Worm (Caenorhabditis elegans) whole organism, mixed stage, embryonic: ENCODE data around the gene flp-10.

Experiments used
- M03D4.4 ChIP-seq: sonication (generic microtip); optimal IDR thresholded peaks from 2 replicates; lab custom pipeline; 2017; ENCODE audit warnings: mild to moderate bottlenecking, missing genetic modification characterization, missing compliant biosample characterization
- bed-3 ChIP-seq: fragments of 200-800 bp; sonication (Bioruptor generic); optimal IDR thresholded peaks from 3 replicates; lab custom pipeline; 2018; ENCODE audit warnings: mild to moderate bottlenecking, missing genetic modification characterization, moderate library complexity, missing compliant biosample characterization
- blmp-1 ChIP-seq: fragments of 150-350 bp; optimal IDR thresholded peaks from 2 replicates; lab custom pipeline; 2014; ENCODE audit warnings: missing biosample characterization, missing genetic modification characterization
- ceh-39 ChIP-seq: fragments of 150-350 bp; optimal IDR thresholded peaks from 2 replicates; lab custom pipeline; 2014; ENCODE audit warnings: missing biosample characterization, missing genetic modification characterization
- ceh-43 ChIP-seq: fragments of 200-800 bp; sonication (Bioruptor generic); optimal IDR thresholded peaks from 2 replicates; lab custom pipeline; 2018; ENCODE audit warnings: mild to moderate bottlenecking, missing genetic modification characterization, moderate library complexity, missing compliant biosample characterization
- ceh-83 ChIP-seq: fragments of 200-800 bp; sonication (Bioruptor generic); optimal IDR thresholded peaks from 2 replicates; lab custom pipeline; 2018; ENCODE audit warnings: mild to moderate bottlenecking, missing genetic modification characterization, missing compliant biosample characterization
- ces-1 ChIP-seq: fragments of 150-350 bp; optimal IDR thresholded peaks from 2 replicates; lab custom pipeline; 2014; ENCODE audit warnings: missing biosample characterization, missing genetic modification reagents, missing genetic modification characterization
- cnd-1 ChIP-seq: fragments of 200-800 bp; sonication (Bioruptor generic); optimal IDR thresholded peaks from 2 replicates; lab custom pipeline; 2018; ENCODE audit warnings: mild to moderate bottlenecking, missing genetic modification characterization, missing compliant biosample characterization
- drap-1 ChIP-seq: fragments of 200-800 bp; sonication (Bioruptor generic); optimal IDR thresholded peaks from 3 replicates; lab custom pipeline; 2018; ENCODE audit warnings: mild to moderate bottlenecking, missing genetic modification characterization, missing compliant biosample characterization
- elt-1 ChIP-seq: sonication (generic microtip); optimal IDR thresholded peaks from 2 replicates; lab custom pipeline; 2017; ENCODE audit warnings: missing genetic modification characterization, mild to moderate bottlenecking, missing compliant biosample characterization, antibody characterized with exemption, moderate library complexity, borderline replicate concordance; ENCODE audit not compliant: insufficient read depth
- elt-3 ChIP-seq: fragments of 150-350 bp; optimal IDR thresholded peaks from 2 replicates; lab custom pipeline; 2014; ENCODE audit warnings: missing biosample characterization, missing genetic modification characterization
- ham-2 ChIP-seq: fragments of 200-800 bp; sonication (Bioruptor generic); optimal IDR thresholded peaks from 2 replicates; lab custom pipeline; 2018; ENCODE audit warnings: mild to moderate bottlenecking, missing genetic modification characterization, missing compliant biosample characterization
- hlh-1 ChIP-seq: fragments of 150-350 bp; optimal IDR thresholded peaks from 2 replicates; lab custom pipeline; 2014; ENCODE audit warnings: missing biosample characterization, missing genetic modification reagents, missing genetic modification characterization
- lin-32 ChIP-seq: fragments of 200-800 bp; sonication (Bioruptor generic); optimal IDR thresholded peaks from 2 replicates; lab custom pipeline; 2018; ENCODE audit warnings: mild to moderate bottlenecking, missing genetic modification characterization, missing compliant biosample characterization
- mab-5 ChIP-seq: fragments of 150-350 bp; optimal IDR thresholded peaks from 2 replicates; lab custom pipeline; 2014; ENCODE audit warnings: missing biosample characterization, missing genetic modification characterization
- mep-1 ChIP-seq: fragments of 150-350 bp; optimal IDR thresholded peaks from 2 replicates; lab custom pipeline; 2017; ENCODE audit warnings: missing biosample characterization, missing genetic modification reagents, missing genetic modification characterization, inconsistent platforms
- mls-2 ChIP-seq: sonication (generic microtip); optimal IDR thresholded peaks from 2 replicates; lab custom pipeline; 2016; ENCODE audit warnings: mild to moderate bottlenecking, missing genetic modification characterization, moderate library complexity, missing compliant biosample characterization
- nhr-12 ChIP-seq: fragments of 150-350 bp; optimal IDR thresholded peaks from 2 replicates; lab custom pipeline; 2014; ENCODE audit warnings: missing biosample characterization, missing genetic modification characterization
- nhr-2 ChIP-seq: fragments of 150-350 bp; optimal IDR thresholded peaks from 2 replicates; lab custom pipeline; 2014; ENCODE audit warnings: missing biosample characterization, missing genetic modification characterization
- nhr-28 ChIP-seq: fragments of 150-350 bp; optimal IDR thresholded peaks from 2 replicates; lab custom pipeline; 2014; ENCODE audit warnings: missing biosample characterization, missing genetic modification characterization
- pha-4 ChIP-seq: fragments of 150-350 bp; optimal IDR thresholded peaks from 2 replicates; lab custom pipeline; 2018; ENCODE audit warnings: missing biosample characterization, missing genetic modification reagents, missing genetic modification characterization
- sem-2 ChIP-seq: fragments of 200-800 bp; sonication (Bioruptor generic); optimal IDR thresholded peaks from 2 replicates; lab custom pipeline; 2018; ENCODE audit warnings: mild to moderate bottlenecking, missing genetic modification characterization, missing compliant biosample characterization
- sptf-1 ChIP-seq: sonication (generic microtip); optimal IDR thresholded peaks from 2 replicates; lab custom pipeline; 2017; ENCODE audit warnings: mild to moderate bottlenecking, missing genetic modification characterization, moderate library complexity, missing compliant biosample characterization
- tbx-8 ChIP-seq: fragments of 200-800 bp; sonication (Bioruptor generic); optimal IDR thresholded peaks from 2 replicates; lab custom pipeline; 2018; ENCODE audit warnings: mild to moderate bottlenecking, missing genetic modification characterization, moderate library complexity, missing compliant biosample characterization
- unc-120 ChIP-seq: sonication (generic microtip); optimal IDR thresholded peaks from 2 replicates; lab custom pipeline; 2017; ENCODE audit warnings: missing genetic modification characterization, missing compliant biosample characterization; ENCODE audit not compliant: poor library complexity, severe bottlenecking
- unc-39 ChIP-seq: fragments of 150-350 bp; optimal IDR thresholded peaks from 2 replicates; lab custom pipeline; 2014; ENCODE audit warnings: missing biosample characterization, missing genetic modification characterization
- unc-62 ChIP-seq: fragments of 150-350 bp; optimal IDR thresholded peaks from 2 replicates; lab custom pipeline; 2014; ENCODE audit warnings: missing biosample characterization, missing genetic modification reagents, missing genetic modification characterization
- zip-8 ChIP-seq: fragments of 150-350 bp; optimal IDR thresholded peaks from 2 replicates; lab custom pipeline; 2014; ENCODE audit warnings: missing biosample characterization, missing genetic modification characterization

The flp-10 gene

DNA sequence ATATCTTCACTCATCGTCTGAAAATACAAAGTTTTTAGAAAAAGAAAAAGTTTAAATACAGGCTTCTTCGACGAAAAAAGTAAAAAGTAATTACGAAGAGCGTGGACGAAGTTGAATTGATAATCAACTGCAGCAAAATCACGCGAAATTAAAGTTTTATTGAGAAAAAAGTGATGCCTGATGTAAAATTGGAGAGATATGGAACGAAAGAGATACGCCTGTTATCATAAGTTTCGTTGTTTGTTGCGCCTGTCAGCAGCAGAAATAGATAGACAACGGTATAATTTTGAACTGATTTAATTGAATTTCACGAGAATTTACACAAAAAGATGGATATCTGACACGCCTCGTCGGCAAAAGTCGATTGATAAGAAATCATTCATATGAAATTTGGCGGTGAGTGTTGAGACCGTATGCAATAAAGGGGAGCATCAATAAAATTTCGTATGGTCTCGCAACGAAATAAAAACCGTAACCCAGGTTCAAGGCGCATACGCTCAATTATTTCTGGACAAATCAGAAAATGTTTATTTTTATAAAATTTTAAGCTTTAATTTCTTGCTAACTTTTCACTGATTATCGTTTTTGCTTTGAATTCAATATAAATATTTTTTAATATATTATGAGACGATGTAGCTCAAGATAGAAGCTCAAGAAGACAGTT, 39.3 kb upstream of the flp-10 start, which contains the start of gene C06A6.4:
Gene C06A6.4, minus strand, starts transcription at position 24 of the 664 bp plus-strand sequence.
- TF ChIP-seq unc-62 = no peak
- TF ChIP-seq unc-39 (tag; lab: Kevin White, UChicago) = no peak
- no peak for TF ChIP-seq mls-2
- TF ChIP-seq ceh-39 (tag; lab: Kevin White, UChicago) = no peak
- TF ChIP-seq hlh-1 (tag; lab: Kevin White, UChicago) = no peak
- no peak for TF ChIP-seq unc-120 (tag; lab: Kevin White, UChicago)
- TF ChIP-seq cnd-1 (tag; lab: Kevin White, UChicago) = no peak
- TF ChIP-seq pha-4 = no peak
- TF ChIP-seq nhr-28 (tag; lab: Kevin White, UChicago) = no peak
- TF ChIP-seq nhr-12 (tag; lab: Kevin White, UChicago) = no peak
- TF ChIP-seq ceh-83 (GFP tag; lab: Kevin White, UChicago) = no peak
- TF ChIP-seq elt-1 = no peak
- no peak for TF ChIP-seq ceh-43 (GFP tag; lab: Kevin White, UChicago)
- TF ChIP-seq bed-3 (GFP tag; lab: Kevin White, UChicago) = no peak
- no peak for TF ChIP-seq lin-32
- TF ChIP-seq mab-5 = no peak
- no peak for TF ChIP-seq nhr-2 (tag; lab: Kevin White, UChicago)
- TF ChIP-seq sptf-1 = no peak
- no peak for TF ChIP-seq zip-8 (tag; lab: Kevin White, UChicago)
- no peak for TF ChIP-seq blmp-1 (tag; lab: Kevin White, UChicago)

DNA sequence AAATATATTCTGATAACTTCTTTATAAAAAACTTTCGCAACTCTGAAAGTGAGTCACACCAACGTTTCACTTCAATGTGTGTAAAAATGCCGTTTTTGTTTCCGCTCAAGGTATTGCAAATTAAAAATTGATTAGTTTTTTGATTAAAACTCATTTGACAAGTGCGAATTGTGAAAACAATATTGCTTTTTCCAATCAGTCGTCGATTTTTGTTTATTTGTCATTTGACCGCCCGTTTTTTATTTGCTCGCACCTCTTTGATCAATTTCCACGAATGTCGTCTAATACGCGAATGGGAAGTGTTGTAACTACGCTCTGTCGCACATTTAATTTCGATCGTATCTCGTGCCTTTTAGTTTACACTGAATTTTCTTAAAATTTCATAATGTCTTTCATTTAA, 38.6 kb upstream of the flp-10 start, which contains the start of gene mvb-12:
Gene mvb-12, plus strand, starts transcription at position 375 of the 400 bp plus-strand sequence.
- peak; percentile 8 for TF ChIP-seq ces-1 (GFP tag; lab: Kevin White, UChicago)
- no peak for TF ChIP-seq bed-3 (GFP tag; lab: Kevin White, UChicago)

DNA sequence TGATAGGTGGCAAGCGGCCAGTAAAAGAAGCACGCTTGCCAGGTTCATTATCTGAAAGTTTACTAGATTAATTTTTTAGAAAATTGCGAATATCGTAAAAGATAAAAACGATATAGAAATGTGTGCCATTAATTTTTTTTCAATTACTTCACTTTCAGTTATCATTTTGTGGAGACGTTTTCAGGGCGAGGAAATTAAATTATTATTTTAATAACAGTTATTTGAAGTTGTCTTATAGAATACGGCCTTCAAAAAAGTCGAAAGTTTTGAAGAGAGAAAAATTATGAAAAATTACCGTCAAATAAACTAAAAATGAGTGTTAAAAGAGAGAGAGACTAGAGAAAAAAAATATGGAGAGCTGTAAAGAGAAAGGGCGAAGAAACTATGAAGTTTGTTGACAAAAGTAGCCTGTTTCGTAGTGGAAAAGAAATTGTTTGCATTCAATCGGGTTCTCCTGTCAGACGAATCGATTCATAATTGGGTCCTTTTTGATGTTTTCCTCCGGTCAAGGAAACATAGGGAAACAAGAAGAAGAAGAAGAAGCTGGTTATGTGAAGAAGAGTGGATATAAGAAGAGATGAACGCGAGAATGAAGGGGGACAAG, 34.0 kb upstream of the flp-10 start, which contains the start of gene erp-44.2:
Gene erp-44.2, minus strand, starts transcription at position 51 of the 604 bp plus-strand sequence.
- no peak for TF ChIP-seq M03D4.4 (tag; lab: Kevin White, UChicago)
- TF ChIP-seq ceh-39 (tag; lab: Kevin White, UChicago) = no peak
- TF ChIP-seq sem-2 = no peak
- TF ChIP-seq ces-1 (GFP tag; lab: Kevin White, UChicago) = no peak
- no peak for TF ChIP-seq cnd-1 (tag; lab: Kevin White, UChicago)
- TF ChIP-seq ceh-43 (GFP tag; lab: Kevin White, UChicago) = no peak
- TF ChIP-seq unc-62 = no peak
- no peak for TF ChIP-seq blmp-1 (tag; lab: Kevin White, UChicago)
- TF ChIP-seq mep-1 (tag; lab: Kevin White, UChicago) = no peak
- no peak for TF ChIP-seq elt-1
- TF ChIP-seq nhr-28 (tag; lab: Kevin White, UChicago) = no peak
- no peak for TF ChIP-seq mls-2
- TF ChIP-seq drap-1 (GFP tag; lab: Kevin White, UChicago) = no peak
- no peak for TF ChIP-seq ham-2
- no peak for TF ChIP-seq lin-32
- TF ChIP-seq elt-3 (tag; lab: Kevin White, UChicago) = no peak
- no peak for TF ChIP-seq tbx-8
- no peak for TF ChIP-seq hlh-1 (tag; lab: Kevin White, UChicago)
- no peak for TF ChIP-seq unc-120 (tag; lab: Kevin White, UChicago)
- no peak for TF ChIP-seq ceh-83 (GFP tag; lab: Kevin White, UChicago)

DNA sequence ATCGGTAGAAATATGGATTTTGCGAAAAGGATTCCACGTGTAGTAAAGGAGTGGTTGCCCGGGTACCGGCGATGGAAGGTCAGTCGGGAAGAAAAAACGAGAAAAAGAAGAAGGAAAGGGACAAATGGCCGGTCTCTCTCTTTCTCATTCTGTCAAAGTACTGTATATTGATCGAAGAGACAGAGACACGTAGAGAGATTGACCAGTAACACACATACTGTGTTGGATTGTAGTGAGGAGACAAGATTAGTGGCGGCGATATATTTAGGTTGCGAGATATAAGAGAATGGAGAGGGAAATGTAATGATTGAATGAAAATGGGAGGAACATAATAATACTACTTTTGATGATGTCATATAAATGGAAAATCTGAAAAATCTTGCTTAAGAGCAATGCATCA, 32.7 kb upstream of the flp-10 start:
- TF ChIP-seq mls-2 (peak; percentile 20), drap-1 (GFP tag; lab: Kevin White, UChicago) (no peak), ceh-39 (tag; lab: Kevin White, UChicago) (peak; percentile 23), mep-1 (tag; lab: Kevin White, UChicago) (peak; percentile 15), nhr-2 (tag; lab: Kevin White, UChicago) (peak; percentile 88)

DNA sequence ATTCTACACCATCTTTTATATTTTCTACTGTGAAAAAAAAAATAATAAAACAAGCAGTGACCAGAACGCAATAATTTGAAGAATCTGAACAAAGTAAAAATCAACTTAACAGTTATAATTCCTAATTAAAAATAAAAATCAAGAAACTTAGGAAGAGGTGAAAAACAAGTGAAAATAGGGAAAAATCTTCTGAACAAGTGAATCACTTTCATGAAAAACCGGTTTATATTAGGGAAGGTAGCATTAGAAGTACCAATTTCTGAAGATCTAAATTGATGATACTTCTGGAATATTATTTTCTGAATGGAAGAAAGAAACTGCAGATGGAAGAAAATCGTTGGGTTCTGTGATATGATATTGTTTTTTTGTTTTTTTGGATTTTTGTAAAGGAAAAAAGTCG, 32.2 kb upstream of the flp-10 start:
- TF ChIP-seq zip-8 (tag; lab: Kevin White, UChicago) (no peak), mep-1 (tag; lab: Kevin White, UChicago) (no peak), blmp-1 (tag; lab: Kevin White, UChicago) (peak; percentile 6)
